Worm (Caenorhabditis elegans) whole organism, midembryonic: ENCODE data around the gene C54D10.3.

Experiments used
- flt-1 ChIP-seq: fragments of 200-800 bp; sonication (Bioruptor generic); IDR thresholded peaks from 2 replicates; pipeline ENCODE4 v1.3.6; 2022; ENCODE audit warnings: missing genetic modification characterization, missing compliant biosample characterization
- klf-2 ChIP-seq: fragments of 200-800 bp; sonication (Bioruptor generic); conservative IDR thresholded peaks from 2 replicates; pipeline ENCODE4 v1.3.6; 2022; ENCODE audit warnings: missing genetic modification reagents, missing genetic modification characterization, missing compliant biosample characterization
- ref-1 ChIP-seq: fragments of 200-800 bp; sonication (Bioruptor generic); conservative IDR thresholded peaks from 2 replicates; pipeline ENCODE4 v1.3.6; 2022; ENCODE audit warnings: missing genetic modification reagents, missing genetic modification characterization, missing compliant biosample characterization
- ztf-29 ChIP-seq: fragments of 200-800 bp; sonication (Bioruptor generic); IDR thresholded peaks from 2 replicates; pipeline ENCODE4 v1.3.6; 2022; ENCODE audit warnings: missing genetic modification reagents, missing genetic modification characterization, missing compliant biosample characterization

DNA sequence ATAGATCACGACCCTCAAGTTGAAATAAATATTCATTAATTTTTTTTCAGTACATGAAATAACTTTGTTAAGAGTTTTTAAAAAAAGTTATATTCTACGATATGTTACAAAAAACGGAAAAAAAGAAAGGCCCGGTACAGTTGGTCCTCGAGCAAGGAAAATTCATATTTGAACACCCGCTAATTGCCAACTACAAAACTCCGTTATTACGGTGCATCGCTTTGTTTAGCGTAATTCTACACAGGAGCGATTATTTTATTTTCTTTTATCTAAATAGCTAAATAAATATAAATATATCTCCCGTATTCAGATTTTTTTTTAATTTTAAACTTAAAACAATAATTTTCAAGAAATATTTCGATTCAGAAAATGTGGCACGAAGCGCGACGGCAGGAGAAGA lies 32.0 kb downstream of the C54D10.3 start, which contains the start of gene F28C1.1:
- TF ChIP-seq ztf-29 (no peak), flt-1 (no peak), klf-2 (GFP tag; lab: Robert Waterston, UW) (no peak), ref-1 (GFP tag; lab: Robert Waterston, UW) (no peak)
